Fruit fly (Drosophila melanogaster) whole organism, embryonic: Measurements from ENCODE around the gene CG42676.

ENCODE experiments used
- Ada2b ChIP-seq: fragments of 200-800 bp; sonication (Bioruptor generic); IDR thresholded peaks from 2 replicates; pipeline ENCODE4 v1.3.6; 2022; ENCODE audit warnings: missing biosample characterization, missing genetic modification characterization
- Atf6 ChIP-seq: fragments of 200-800 bp; sonication (Bioruptor generic); IDR thresholded peaks from 2 replicates; pipeline ENCODE4 v1.3.6; 2022; ENCODE audit warnings: missing biosample characterization, missing genetic modification characterization
- B-H1 ChIP-seq: fragments of 200-800 bp; sonication (Bioruptor generic); IDR thresholded peaks from 3 replicates; pipeline ENCODE4 v1.3.6; 2022; ENCODE audit warnings: missing biosample characterization, missing genetic modification characterization
- CG10543 ChIP-seq: fragments of 200-800 bp; sonication (Bioruptor generic); optimal IDR thresholded peaks from 3 replicates; lab custom pipeline; 2017; ENCODE audit warnings: missing biosample characterization, mild to moderate bottlenecking, missing genetic modification characterization, moderate library complexity
- CG10979 ChIP-seq: fragments of 200-800 bp; sonication (Bioruptor generic); optimal IDR thresholded peaks from 2 replicates; lab custom pipeline; 2018; ENCODE audit warnings: missing biosample characterization, mild to moderate bottlenecking, missing genetic modification characterization, moderate library complexity
- CG13296 ChIP-seq: fragments of 200-800 bp; sonication (Bioruptor generic); optimal IDR thresholded peaks from 3 replicates; lab custom pipeline; 2018; ENCODE audit warnings: missing biosample characterization, mild to moderate bottlenecking, missing genetic modification characterization
- CG14050 ChIP-seq: fragments of 200-800 bp; sonication (Bioruptor generic); IDR thresholded peaks from 3 replicates; pipeline ENCODE4 v1.3.6; 2022; ENCODE audit warnings: missing biosample characterization, missing genetic modification characterization
- CG1602 ChIP-seq: fragments of 200-800 bp; sonication (Bioruptor generic); optimal IDR thresholded peaks from 3 replicates; lab custom pipeline; 2016; ENCODE audit warnings: missing biosample characterization, missing genetic modification characterization
- CG16863 ChIP-seq: fragments of 200-800 bp; sonication (Bioruptor generic); optimal IDR thresholded peaks from 3 replicates; lab custom pipeline; 2016; ENCODE audit warnings: missing biosample characterization, missing genetic modification characterization
- CG17359 ChIP-seq: fragments of 200-800 bp; sonication (Bioruptor generic); optimal IDR thresholded peaks from 3 replicates; lab custom pipeline; 2018; ENCODE audit warnings: missing biosample characterization, mild to moderate bottlenecking, missing genetic modification characterization, moderate library complexity
- CG18764 ChIP-seq: fragments of 200-800 bp; sonication (Bioruptor generic); optimal IDR thresholded peaks from 3 replicates; lab custom pipeline; 2016; ENCODE audit warnings: missing biosample characterization, missing genetic modification characterization
- CG2202 ChIP-seq: fragments of 200-800 bp; sonication (Bioruptor generic); optimal IDR thresholded peaks from 2 replicates; lab custom pipeline; 2018; ENCODE audit warnings: missing biosample characterization, mild to moderate bottlenecking, missing genetic modification characterization
- CG30403 ChIP-seq: fragments of 200-800 bp; sonication (Bioruptor generic); optimal IDR thresholded peaks from 3 replicates; lab custom pipeline; 2016; ENCODE audit warnings: missing biosample characterization, missing genetic modification characterization
- CG30431 ChIP-seq: fragments of 200-800 bp; sonication (Bioruptor generic); optimal IDR thresholded peaks from 2 replicates; lab custom pipeline; 2017; ENCODE audit warnings: missing biosample characterization, missing genetic modification characterization
- CG31441 ChIP-seq: fragments of 200-800 bp; sonication (Bioruptor generic); IDR thresholded peaks from 2 replicates; pipeline ENCODE4 v1.3.6; 2022; ENCODE audit warnings: missing biosample characterization, missing genetic modification characterization
- CG34376 ChIP-seq: fragments of 200-800 bp; sonication (Bioruptor generic); optimal IDR thresholded peaks from 2 replicates; lab custom pipeline; 2018; ENCODE audit warnings: missing biosample characterization, mild to moderate bottlenecking, missing genetic modification characterization
- CG6683 ChIP-seq: fragments of 200-800 bp; sonication (Bioruptor generic); optimal IDR thresholded peaks from 2 replicates; lab custom pipeline; 2017; ENCODE audit warnings: missing biosample characterization, mild to moderate bottlenecking, missing genetic modification characterization, missing genetic modification reagents
- CG6689 ChIP-seq: fragments of 200-800 bp; sonication (Bioruptor generic); IDR thresholded peaks from 2 replicates; pipeline ENCODE4 v1.3.6; 2022; ENCODE audit warnings: missing biosample characterization, missing genetic modification characterization
- CG7786 ChIP-seq: fragments of 200-800 bp; sonication (Bioruptor generic); optimal IDR thresholded peaks from 2 replicates; lab custom pipeline; 2016; ENCODE audit warnings: missing biosample characterization, missing genetic modification characterization
- CG7987 ChIP-seq: fragments of 200-800 bp; sonication (Bioruptor generic); optimal IDR thresholded peaks from 2 replicates; lab custom pipeline; 2018; ENCODE audit warnings: missing biosample characterization, mild to moderate bottlenecking, missing genetic modification characterization, moderate library complexity
- CG8388 ChIP-seq: fragments of 200-800 bp; sonication (Bioruptor generic); optimal IDR thresholded peaks from 2 replicates; lab custom pipeline; 2019; ENCODE audit warnings: missing biosample characterization, mild to moderate bottlenecking, missing genetic modification characterization, moderate library complexity
- CrebB ChIP-seq: fragments of 200-800 bp; sonication (Bioruptor generic); optimal IDR thresholded peaks from 3 replicates; lab custom pipeline; 2018; ENCODE audit warnings: missing biosample characterization, mild to moderate bottlenecking, missing genetic modification characterization
- D ChIP-seq, 2 experiments: fragments of 200-800 bp in 1 of 2; fragments of >200 bp in 1 of 2; sonication (Bioruptor generic) in 1 of 2; optimal IDR thresholded peaks; 2 replicates in 1 of 2; 3 replicates in 1 of 2; lab custom pipeline; 2017; ENCODE audit warnings: mild to moderate bottlenecking in 1 of 2, missing biosample characterization in 1 of 2, missing genetic modification characterization in 1 of 2, missing genetic modification reagents in 1 of 2
- Dbx ChIP-seq: fragments of 200-800 bp; sonication (Bioruptor generic); IDR thresholded peaks from 3 replicates; pipeline ENCODE4 v1.3.6; 2022; ENCODE audit warnings: missing biosample characterization, missing genetic modification characterization
- Doc3 ChIP-seq: fragments of 200-800 bp; sonication (Bioruptor generic); IDR thresholded peaks from 3 replicates; pipeline ENCODE4 v1.3.6; 2022; ENCODE audit warnings: missing biosample characterization, missing genetic modification characterization; ENCODE audit not compliant: partially characterized antibody
- GATAe ChIP-seq: fragments of 200-800 bp; sonication (Bioruptor generic); conservative IDR thresholded peaks from 2 replicates; pipeline ENCODE4 v1.3.6; 2022; ENCODE audit warnings: missing biosample characterization, missing genetic modification characterization
- Med ChIP-seq: fragments of 200-800 bp; sonication (Bioruptor generic); peaks from one replicate; lab custom pipeline; 2016; ENCODE audit warnings: missing biosample characterization, missing genetic modification characterization, mild to moderate bottlenecking, inconsistent platforms, moderate library complexity
- Mes4 ChIP-seq: fragments of 200-800 bp; sonication (Bioruptor generic); optimal IDR thresholded peaks from 2 replicates; lab custom pipeline; 2016; ENCODE audit warnings: missing biosample characterization, missing genetic modification characterization
- Pdp1 ChIP-seq, 2 experiments: fragments of 200-800 bp; sonication (Bioruptor generic); optimal IDR thresholded peaks; 3 replicates each; lab custom pipeline; 2016; ENCODE audit warnings: missing biosample characterization in 2 of 2, missing genetic modification characterization in 2 of 2, mild to moderate bottlenecking in 1 of 2, moderate library complexity in 1 of 2
- Trl ChIP-seq, 3 experiments: fragments of >200 bp in 2 of 3; fragments of 200-800 bp in 1 of 3; sonication (Bioruptor generic) in 1 of 3; optimal IDR thresholded peaks; 2 replicates in 1 of 3; 3 replicates in 2 of 3; lab custom pipeline; 2016 to 2017; ENCODE audit warnings: missing biosample characterization in 1 of 3, missing genetic modification characterization in 1 of 3
- ato ChIP-seq: fragments of 200-800 bp; sonication (Bioruptor generic); IDR thresholded peaks from 2 replicates; pipeline ENCODE4 v1.3.6; 2022; ENCODE audit warnings: missing biosample characterization, missing genetic modification characterization; ENCODE audit not compliant: partially characterized antibody
- btn ChIP-seq: fragments of 200-800 bp; sonication (Bioruptor generic); optimal IDR thresholded peaks from 2 replicates; lab custom pipeline; 2016; ENCODE audit warnings: missing biosample characterization, missing genetic modification characterization
- cg ChIP-seq: fragments of 200-800 bp; sonication (Bioruptor generic); optimal IDR thresholded peaks from 3 replicates; lab custom pipeline; 2019; ENCODE audit warnings: missing biosample characterization, mild to moderate bottlenecking, missing genetic modification characterization, moderate library complexity
- chn ChIP-seq: fragments of 200-800 bp; sonication (Bioruptor generic); optimal IDR thresholded peaks from 2 replicates; lab custom pipeline; 2016; ENCODE audit warnings: missing biosample characterization, missing genetic modification characterization
- exex ChIP-seq: fragments of 200-800 bp; sonication (Bioruptor generic); optimal IDR thresholded peaks from 4 replicates; lab custom pipeline; 2018; ENCODE audit warnings: missing biosample characterization, mild to moderate bottlenecking, missing genetic modification characterization, moderate library complexity
- fu2 ChIP-seq: fragments of 200-800 bp; sonication (Bioruptor generic); optimal IDR thresholded peaks from 2 replicates; lab custom pipeline; 2016; ENCODE audit warnings: missing biosample characterization, missing genetic modification characterization
- gfzf ChIP-seq: fragments of 200-800 bp; sonication (Bioruptor generic); optimal IDR thresholded peaks from 2 replicates; lab custom pipeline; 2016; ENCODE audit warnings: missing biosample characterization, mild to moderate bottlenecking, missing genetic modification characterization, moderate library complexity
- grn ChIP-seq: fragments of 200-800 bp; sonication (Bioruptor generic); optimal IDR thresholded peaks from 3 replicates; lab custom pipeline; 2017; ENCODE audit warnings: missing biosample characterization, missing genetic modification characterization
- kah ChIP-seq: fragments of 200-800 bp; sonication (Bioruptor generic); optimal IDR thresholded peaks from 2 replicates; lab custom pipeline; 2018; ENCODE audit warnings: missing biosample characterization, mild to moderate bottlenecking, missing genetic modification characterization
- kay ChIP-seq: fragments of 200-800 bp; sonication (Bioruptor generic); optimal IDR thresholded peaks from 2 replicates; lab custom pipeline; 2016; ENCODE audit warnings: missing biosample characterization, missing genetic modification characterization
- knrl ChIP-seq: fragments of 200-800 bp; sonication (Bioruptor generic); IDR thresholded peaks from 3 replicates; pipeline ENCODE4 v1.3.6; 2022; ENCODE audit warnings: missing biosample characterization, missing genetic modification characterization; ENCODE audit not compliant: partially characterized antibody
- lmd ChIP-seq: fragments of 200-800 bp; sonication (Bioruptor generic); IDR thresholded peaks from 2 replicates; pipeline ENCODE4 v1.3.6; 2022; ENCODE audit warnings: missing biosample characterization, missing genetic modification characterization
- maf-S ChIP-seq: fragments of 200-800 bp; sonication (Bioruptor generic); optimal IDR thresholded peaks from 2 replicates; lab custom pipeline; 2016; ENCODE audit warnings: missing biosample characterization, missing genetic modification characterization
- mirr ChIP-seq: fragments of 200-800 bp; sonication (Bioruptor generic); optimal IDR thresholded peaks from 3 replicates; lab custom pipeline; 2018; ENCODE audit warnings: missing biosample characterization, mild to moderate bottlenecking, missing genetic modification characterization
- p53 ChIP-seq: fragments of 200-800 bp; sonication (Bioruptor generic); optimal IDR thresholded peaks from 2 replicates; lab custom pipeline; 2016; ENCODE audit warnings: missing biosample characterization, missing genetic modification characterization
- pnt ChIP-seq: fragments of 200-800 bp; sonication (Bioruptor generic); optimal IDR thresholded peaks from 3 replicates; lab custom pipeline; 2016; ENCODE audit warnings: missing biosample characterization, missing genetic modification characterization
- schlank ChIP-seq: fragments of 200-800 bp; sonication (Bioruptor generic); optimal IDR thresholded peaks from 2 replicates; lab custom pipeline; 2018; ENCODE audit warnings: missing biosample characterization, mild to moderate bottlenecking, missing genetic modification characterization
- sd ChIP-seq: fragments of 200-800 bp; sonication (Bioruptor generic); optimal IDR thresholded peaks from 3 replicates; lab custom pipeline; 2018; ENCODE audit warnings: missing biosample characterization, mild to moderate bottlenecking, missing genetic modification characterization, moderate library complexity
- sqz ChIP-seq: fragments of 200-800 bp; sonication (Bioruptor generic); optimal IDR thresholded peaks from 3 replicates; lab custom pipeline; 2018; ENCODE audit warnings: missing biosample characterization, mild to moderate bottlenecking, missing genetic modification characterization
- unc-4 ChIP-seq: fragments of 200-800 bp; sonication (Bioruptor generic); IDR thresholded peaks from 2 replicates; pipeline ENCODE4 v1.3.6; 2022; ENCODE audit warnings: missing biosample characterization, missing genetic modification characterization; ENCODE audit not compliant: partially characterized antibody

CG42676 gene

dm6 chr3L:1784092-1784491 is 18.8 kb upstream of the CG42676 start (continued):
- no peak for TF ChIP-seq CG14050 (GFP tag; lab: Robert Waterston, UW)
- TF ChIP-seq D (optimal IDR thresholded peaks at IDR 0.05; lab: Kevin White, UChicago): no peak
- no peak for TF ChIP-seq D (GFP tag; optimal IDR thresholded peaks at IDR 0.05; lab: Kevin White, UChicago)
- TF ChIP-seq cg (GFP tag; lab: Kevin White, UChicago): peak; percentile 28
- TF ChIP-seq CrebB: no peak
- no peak for TF ChIP-seq Ada2b (GFP tag; lab: Robert Waterston, UW)
- TF ChIP-seq GATAe (GFP tag; lab: Robert Waterston, UW): peak; percentile 73
- TF ChIP-seq sd (tag; lab: Kevin White, UChicago): peak; percentile 99
- no peak for TF ChIP-seq pnt
- no peak for TF ChIP-seq CG6689
- no peak for TF ChIP-seq CG16863 (GFP tag; lab: Kevin White, UChicago)
- no peak for TF ChIP-seq CG31441 (GFP tag; lab: Robert Waterston, UW)
- TF ChIP-seq CG6683 (GFP tag; lab: Kevin White, UChicago): no peak
- no peak for TF ChIP-seq CG17359
- TF ChIP-seq btn: no peak
- peak; percentile 82 for TF ChIP-seq CG34376
- TF ChIP-seq p53: no peak
- no peak for TF ChIP-seq Mes4 (GFP tag; lab: Kevin White, UChicago)
- no peak for TF ChIP-seq B-H1 (GFP tag; lab: Robert Waterston, UW)
- peak; percentile 68 for TF ChIP-seq exex
- no peak for TF ChIP-seq CG10979 (tag; lab: Kevin White, UChicago)
- no peak for TF ChIP-seq Atf6 (GFP tag; lab: Robert Waterston, UW)
- TF ChIP-seq CG13296 (GFP tag; lab: Kevin White, UChicago): no peak
- TF ChIP-seq Med (GFP tag; lab: Kevin White, UChicago): no peak
- TF ChIP-seq, all 482 proteins: peak for 9

- no peak for TF ChIP-seq Trl (optimal IDR thresholded peaks at IDR 0.05; lab: Kevin White, UChicago)
- TF ChIP-seq Trl (GFP tag; optimal IDR thresholded peaks at IDR 0.05; lab: Kevin White, UChicago): no peak
- TF ChIP-seq mirr: peak; percentile 34
- TF ChIP-seq kay (GFP tag; lab: Kevin White, UChicago): peak; percentile 28
- no peak for TF ChIP-seq CG8388 (GFP tag; lab: Kevin White, UChicago)
- TF ChIP-seq knrl (GFP tag; lab: Robert Waterston, UW): no peak
- no peak for TF ChIP-seq chn (GFP tag; lab: Kevin White, UChicago)
- no peak for TF ChIP-seq ato
- TF ChIP-seq Pdp1 (GFP tag; optimal IDR thresholded peaks at IDR 0.05; lab: Kevin White, UChicago): peak in 1 of 2 experiments; percentile 66
- TF ChIP-seq CG2202 (tag; lab: Kevin White, UChicago): no peak
- TF ChIP-seq Med (GFP tag; lab: Kevin White, UChicago): no peak
- peak; percentile 78 for TF ChIP-seq sd (tag; lab: Kevin White, UChicago)
- no peak for TF ChIP-seq schlank (tag; lab: Kevin White, UChicago)
- TF ChIP-seq gfzf (GFP tag; lab: Kevin White, UChicago): no peak
- peak; percentile 55 for TF ChIP-seq CG10543 (GFP tag; lab: Kevin White, UChicago)
- no peak for TF ChIP-seq maf-S
- TF ChIP-seq CG7987 (GFP tag; lab: Kevin White, UChicago): no peak
- TF ChIP-seq CG30403: no peak
- peak; percentile 3 for TF ChIP-seq grn (GFP tag; lab: Kevin White, UChicago)
- no peak for TF ChIP-seq CG18764 (GFP tag; lab: Kevin White, UChicago)
- no peak for TF ChIP-seq fu2 (GFP tag; lab: Kevin White, UChicago)
- TF ChIP-seq CG30431 (GFP tag; lab: Kevin White, UChicago): no peak
- no peak for TF ChIP-seq sqz
- no peak for TF ChIP-seq CG1602 (GFP tag; lab: Kevin White, UChicago)
- no peak for TF ChIP-seq lmd (GFP tag; lab: Robert Waterston, UW)
- 0 out of 3 replicates have a peak, but pooled peaks have one; percentile 8 for TF ChIP-seq Dbx (GFP tag; lab: Robert Waterston, UW)
- no peak for TF ChIP-seq Doc3 (GFP tag; lab: Robert Waterston, UW)
- peak; percentile 65 for TF ChIP-seq CG34376
- no peak for TF ChIP-seq CG7786 (GFP tag; lab: Kevin White, UChicago)
- no peak for TF ChIP-seq kah (GFP tag; lab: Kevin White, UChicago)
- TF ChIP-seq unc-4: no peak
Measured at dm6 chr3L:1789339-1789738, 13.6 kb upstream of the CG42676 start.
